Worm (Caenorhabditis elegans): ENCODE data around the gene nspf-1.
"Not testable (repeated sequence)": the region's sequence is repeated elsewhere in the genome, so short reads cannot be mapped to it uniquely, and the experiment has no call there.

DNA sequence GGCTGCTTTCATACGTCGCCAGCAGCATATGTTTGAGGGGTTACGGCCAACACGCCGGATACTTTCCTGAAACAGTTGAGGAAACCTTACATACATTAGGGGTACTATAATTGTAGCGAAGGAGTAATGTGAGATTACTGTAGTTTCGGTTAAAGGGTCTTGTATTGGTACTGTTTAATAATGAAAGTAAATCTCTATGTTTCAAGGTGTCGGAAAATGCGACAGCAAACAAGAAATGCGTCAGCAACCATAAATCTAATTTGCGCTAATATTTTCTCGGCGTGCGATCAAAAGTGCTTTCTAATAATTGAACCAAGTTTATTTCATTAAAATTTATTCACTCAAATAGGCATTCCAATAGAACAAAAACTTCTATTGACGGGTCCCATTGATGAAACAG is 15.1 kb upstream of the nspf-1 start, which contains the start of gene sri-57:
- TF ChIP-seq tbx-37 (GFP tag; conservative IDR thresholded peaks at IDR 0.05); scrt-1 (GFP tag; IDR thresholded peaks at IDR 0.05); pes-1 (GFP tag; IDR thresholded peaks at IDR 0.05); ets-7 (tag; optimal IDR thresholded peaks at IDR 0.05); F13C5.2 (tag; optimal IDR thresholded peaks at IDR 0.05); tra-4 (tag; optimal IDR thresholded peaks at IDR 0.05); flt-1 (GFP tag; IDR thresholded peaks at IDR 0.05): not testable (repeated sequence)
